Fruit fly (Drosophila melanogaster) whole organism, embryonic: ENCODE data around the gene rost.

Source experiments
- Abd-B ChIP-seq: fragments of 200-800 bp; sonication (Bioruptor generic); optimal IDR thresholded peaks from 2 replicates; lab custom pipeline; 2018; ENCODE audit warnings: missing biosample characterization, mild to moderate bottlenecking, missing genetic modification characterization, moderate library complexity
- CG2678 ChIP-seq: fragments of 200-800 bp; sonication (Bioruptor generic); optimal IDR thresholded peaks from 3 replicates; lab custom pipeline; 2019; ENCODE audit warnings: missing biosample characterization, mild to moderate bottlenecking, missing genetic modification characterization, moderate library complexity
- CG2875 ChIP-seq: fragments of 200-800 bp; sonication (Bioruptor generic); optimal IDR thresholded peaks from 2 replicates; lab custom pipeline; 2017; ENCODE audit warnings: missing biosample characterization, mild to moderate bottlenecking, missing genetic modification characterization, missing genetic modification reagents
- CG3995 ChIP-seq: fragments of 200-800 bp; sonication (Bioruptor generic); optimal IDR thresholded peaks from 3 replicates; lab custom pipeline; 2016; ENCODE audit warnings: missing biosample characterization, missing genetic modification characterization
- CG4282 ChIP-seq: fragments of 200-800 bp; sonication (Bioruptor generic); optimal IDR thresholded peaks from 2 replicates; lab custom pipeline; 2016; ENCODE audit warnings: missing biosample characterization, missing genetic modification characterization
- Dp ChIP-seq: fragments of 200-800 bp; sonication (Bioruptor generic); optimal IDR thresholded peaks from 2 replicates; lab custom pipeline; 2018; ENCODE audit warnings: missing biosample characterization, mild to moderate bottlenecking, missing genetic modification characterization, moderate library complexity
- Lpt ChIP-seq: fragments of >200 bp; optimal IDR thresholded peaks from 2 replicates; lab custom pipeline; 2018; ENCODE audit warnings: missing biosample characterization, missing genetic modification characterization
- caup ChIP-seq: fragments of 200-800 bp; sonication (Bioruptor generic); optimal IDR thresholded peaks from 3 replicates; lab custom pipeline; 2017; ENCODE audit warnings: missing biosample characterization, mild to moderate bottlenecking, missing genetic modification characterization, moderate library complexity; ENCODE audit not compliant: severe bottlenecking
- corto ChIP-seq: fragments of 200-800 bp; sonication (Bioruptor generic); optimal IDR thresholded peaks from 2 replicates; lab custom pipeline; 2016; ENCODE audit warnings: missing biosample characterization, mild to moderate bottlenecking, missing genetic modification characterization, moderate library complexity
- rib ChIP-seq: fragments of 200-800 bp; sonication (Bioruptor generic); IDR thresholded peaks from 2 replicates; pipeline ENCODE4 v1.3.6; 2022; ENCODE audit warnings: missing biosample characterization, missing genetic modification characterization

dm6 chr2L:8975328-8975727, 14.0 kb downstream of the rost start, which contains the start of gene CG9541:
- TF ChIP-seq corto (GFP tag; lab: Kevin White, UChicago) = no peak
- TF ChIP-seq Dp = no peak
- no peak for TF ChIP-seq rib (GFP tag; lab: Robert Waterston, UW)
- no peak for TF ChIP-seq CG2678
- no peak for TF ChIP-seq caup (GFP tag; lab: Kevin White, UChicago)
- no peak for TF ChIP-seq CG3995
- TF ChIP-seq Abd-B (GFP tag; lab: Kevin White, UChicago) = no peak
- no peak for TF ChIP-seq Lpt (GFP tag; lab: Kevin White, UChicago)
- TF ChIP-seq CG2875 (GFP tag; lab: Kevin White, UChicago) = no peak
- no peak for TF ChIP-seq CG4282 (GFP tag; lab: Kevin White, UChicago)
